Fruit fly (Drosophila melanogaster) whole organism, embryonic: ENCODE results near the gene BNIP3.

Source experiments
- CG10267 ChIP-seq: fragments of 200-800 bp; sonication (Bioruptor generic); optimal IDR thresholded peaks from 2 replicates; lab custom pipeline; 2018; ENCODE audit warnings: missing biosample characterization, mild to moderate bottlenecking, missing genetic modification characterization, moderate library complexity
- CG10366 ChIP-seq: fragments of 200-800 bp; sonication (Bioruptor generic); IDR thresholded peaks from 2 replicates; pipeline ENCODE4 v1.3.6; 2022; ENCODE audit warnings: missing biosample characterization, missing genetic modification characterization
- CG11695 ChIP-seq: fragments of 200-800 bp; sonication (Bioruptor generic); IDR thresholded peaks from 3 replicates; pipeline ENCODE4 v1.3.6; 2022; ENCODE audit warnings: missing biosample characterization, missing genetic modification characterization
- CG12155 ChIP-seq: fragments of 200-800 bp; sonication (Bioruptor generic); optimal IDR thresholded peaks from 3 replicates; lab custom pipeline; 2016; ENCODE audit warnings: missing biosample characterization, missing genetic modification characterization
- CG12744 ChIP-seq: fragments of 200-800 bp; sonication (Bioruptor generic); optimal IDR thresholded peaks from 2 replicates; lab custom pipeline; 2016; ENCODE audit warnings: missing biosample characterization, missing genetic modification characterization
- CG12942 ChIP-seq: fragments of 200-800 bp; sonication (Bioruptor generic); optimal IDR thresholded peaks from 3 replicates; lab custom pipeline; 2016; ENCODE audit warnings: missing biosample characterization, missing genetic modification characterization
- CG13424 ChIP-seq: fragments of 200-800 bp; sonication (Bioruptor generic); optimal IDR thresholded peaks from 2 replicates; lab custom pipeline; 2019; ENCODE audit warnings: missing biosample characterization, mild to moderate bottlenecking, missing genetic modification characterization, moderate library complexity
- CG14441 ChIP-seq: fragments of 200-800 bp; sonication (Bioruptor generic); IDR thresholded peaks from 2 replicates; pipeline ENCODE4 v1.3.6; 2022; ENCODE audit warnings: missing biosample characterization, missing genetic modification characterization
- CG15601 ChIP-seq: fragments of 200-800 bp; sonication (Bioruptor generic); optimal IDR thresholded peaks from 3 replicates; lab custom pipeline; 2019; ENCODE audit warnings: missing biosample characterization, mild to moderate bottlenecking, missing genetic modification characterization, moderate library complexity
- CG2875 ChIP-seq: fragments of 200-800 bp; sonication (Bioruptor generic); optimal IDR thresholded peaks from 2 replicates; lab custom pipeline; 2017; ENCODE audit warnings: missing biosample characterization, mild to moderate bottlenecking, missing genetic modification characterization, missing genetic modification reagents
- CG32532 ChIP-seq: fragments of 200-800 bp; sonication (Bioruptor generic); IDR thresholded peaks from 2 replicates; pipeline ENCODE4 v1.3.6; 2022; ENCODE audit warnings: missing biosample characterization, missing genetic modification characterization
- CG32772 ChIP-seq: fragments of 200-800 bp; sonication (Bioruptor generic); IDR thresholded peaks from 2 replicates; pipeline ENCODE4 v1.3.6; 2022; ENCODE audit warnings: missing biosample characterization, missing genetic modification characterization
- CG33213 ChIP-seq: fragments of 200-800 bp; sonication (Bioruptor generic); optimal IDR thresholded peaks from 3 replicates; lab custom pipeline; 2016; ENCODE audit warnings: missing biosample characterization, missing genetic modification characterization
- CG34224 ChIP-seq: fragments of 200-800 bp; sonication (Bioruptor generic); IDR thresholded peaks from 3 replicates; pipeline ENCODE4 v1.3.6; 2022; ENCODE audit warnings: missing biosample characterization, missing genetic modification characterization; ENCODE audit not compliant: partially characterized antibody
- CG4730 ChIP-seq: fragments of 200-800 bp; sonication (Bioruptor generic); IDR thresholded peaks from 2 replicates; pipeline ENCODE4 v1.3.6; 2022; ENCODE audit warnings: missing biosample characterization, missing genetic modification characterization
- CG5245 ChIP-seq: fragments of 200-800 bp; sonication (Bioruptor generic); optimal IDR thresholded peaks from 3 replicates; lab custom pipeline; 2016; ENCODE audit warnings: missing biosample characterization, missing genetic modification characterization
- CG6175 ChIP-seq: fragments of 200-800 bp; sonication (Bioruptor generic); IDR thresholded peaks from 3 replicates; pipeline ENCODE4 v1.3.6; 2022; ENCODE audit warnings: missing biosample characterization, missing genetic modification characterization
- CG6272 ChIP-seq: fragments of 200-800 bp; sonication (Bioruptor generic); IDR thresholded peaks from 2 replicates; pipeline ENCODE4 v1.3.6; 2022; ENCODE audit warnings: missing biosample characterization, missing genetic modification characterization
- CG6791 ChIP-seq: fragments of 200-800 bp; sonication (Bioruptor generic); IDR thresholded peaks from 3 replicates; pipeline ENCODE4 v1.3.6; 2022; ENCODE audit warnings: missing biosample characterization, missing genetic modification characterization; ENCODE audit not compliant: partially characterized antibody
- CG7271 ChIP-seq: fragments of 200-800 bp; sonication (Bioruptor generic); optimal IDR thresholded peaks from 2 replicates; lab custom pipeline; 2018; ENCODE audit warnings: missing biosample characterization, mild to moderate bottlenecking, missing genetic modification characterization, moderate library complexity
- CG7786 ChIP-seq: fragments of 200-800 bp; sonication (Bioruptor generic); optimal IDR thresholded peaks from 2 replicates; lab custom pipeline; 2016; ENCODE audit warnings: missing biosample characterization, missing genetic modification characterization
- CG8924 ChIP-seq: fragments of 200-800 bp; optimal IDR thresholded peaks from 3 replicates; lab custom pipeline; 2019; ENCODE audit warnings: missing biosample characterization, mild to moderate bottlenecking, missing genetic modification characterization, moderate library complexity
- CG9727 ChIP-seq: fragments of 200-800 bp; sonication (Bioruptor generic); optimal IDR thresholded peaks from 3 replicates; lab custom pipeline; 2017; ENCODE audit warnings: missing biosample characterization, mild to moderate bottlenecking, missing genetic modification characterization
- Chrac-16 ChIP-seq: fragments of 200-800 bp; sonication (Bioruptor generic); optimal IDR thresholded peaks from 3 replicates; lab custom pipeline; 2016; ENCODE audit warnings: missing biosample characterization, missing genetic modification characterization
- Dek ChIP-seq: fragments of 200-800 bp; sonication (Bioruptor generic); optimal IDR thresholded peaks from 3 replicates; lab custom pipeline; 2019; ENCODE audit warnings: missing biosample characterization, mild to moderate bottlenecking, missing genetic modification characterization, moderate library complexity
- H15 ChIP-seq: fragments of 200-800 bp; sonication (Bioruptor generic); IDR thresholded peaks from 3 replicates; pipeline ENCODE4 v1.3.6; 2022; ENCODE audit warnings: missing biosample characterization, missing genetic modification characterization
- HLH3B ChIP-seq: fragments of 200-800 bp; sonication (Bioruptor generic); IDR thresholded peaks from 2 replicates; pipeline ENCODE4 v1.3.6; 2022; ENCODE audit warnings: missing biosample characterization, missing genetic modification characterization
- HmgD ChIP-seq: fragments of 200-800 bp; sonication (Bioruptor generic); optimal IDR thresholded peaks from 3 replicates; lab custom pipeline; 2016; ENCODE audit warnings: missing biosample characterization, missing genetic modification characterization
- Hmx ChIP-seq: fragments of 200-800 bp; sonication (Bioruptor generic); optimal IDR thresholded peaks from 2 replicates; lab custom pipeline; 2016; ENCODE audit warnings: missing biosample characterization, missing genetic modification characterization
- Hr3 ChIP-seq: fragments of 200-800 bp; sonication (Bioruptor generic); optimal IDR thresholded peaks from 3 replicates; lab custom pipeline; 2016; ENCODE audit warnings: missing biosample characterization, missing genetic modification characterization
- Hr51 ChIP-seq, 2 experiments: fragments of 200-800 bp; sonication (Bioruptor generic); optimal IDR thresholded peaks; 2 replicates in 1 of 2; 3 replicates in 1 of 2; lab custom pipeline; 2016 to 2018; ENCODE audit warnings: missing biosample characterization in 2 of 2, missing genetic modification characterization in 2 of 2, mild to moderate bottlenecking in 1 of 2, moderate library complexity in 1 of 2
- NC2α ChIP-seq: fragments of 200-800 bp; sonication (Bioruptor generic); optimal IDR thresholded peaks from 2 replicates; lab custom pipeline; 2016; ENCODE audit warnings: missing biosample characterization, missing genetic modification characterization
- Side ChIP-seq: fragments of 200-800 bp; sonication (Bioruptor generic); optimal IDR thresholded peaks from 2 replicates; lab custom pipeline; 2016; ENCODE audit warnings: missing biosample characterization, missing genetic modification characterization
- Sox100B ChIP-seq: fragments of 200-800 bp; sonication (Bioruptor generic); optimal IDR thresholded peaks from 3 replicates; lab custom pipeline; 2018; ENCODE audit warnings: missing biosample characterization, mild to moderate bottlenecking, missing genetic modification characterization
- Xbp1 ChIP-seq: fragments of 200-800 bp; sonication (Bioruptor generic); optimal IDR thresholded peaks from 3 replicates; lab custom pipeline; 2016; ENCODE audit warnings: missing biosample characterization, mild to moderate bottlenecking, missing genetic modification characterization
- ase ChIP-seq: fragments of 200-800 bp; sonication (Bioruptor generic); IDR thresholded peaks from 3 replicates; pipeline ENCODE4 v1.3.6; 2022; ENCODE audit warnings: missing biosample characterization, missing genetic modification characterization
- dmrt99B ChIP-seq: fragments of 200-800 bp; sonication (Bioruptor generic); optimal IDR thresholded peaks from 2 replicates; lab custom pipeline; 2018; ENCODE audit warnings: missing biosample characterization, mild to moderate bottlenecking, missing genetic modification characterization, moderate library complexity
- hbn ChIP-seq: fragments of 200-800 bp; sonication (Bioruptor generic); IDR thresholded peaks from 2 replicates; pipeline ENCODE4 v1.3.6; 2022; ENCODE audit warnings: missing biosample characterization, missing genetic modification characterization; ENCODE audit not compliant: partially characterized antibody
- insv ChIP-seq, 2 experiments: fragments of 200-800 bp; sonication (Bioruptor generic); optimal IDR thresholded peaks; 3 replicates each; lab custom pipeline; 2016 to 2018; ENCODE audit warnings: missing biosample characterization in 2 of 2, missing genetic modification characterization in 2 of 2
- lbe ChIP-seq: fragments of 200-800 bp; sonication (Bioruptor generic); optimal IDR thresholded peaks from 2 replicates; lab custom pipeline; 2016; ENCODE audit warnings: missing biosample characterization, mild to moderate bottlenecking, missing genetic modification characterization
- nmo ChIP-seq: fragments of 200-800 bp; sonication (Bioruptor generic); optimal IDR thresholded peaks from 2 replicates; lab custom pipeline; 2018; ENCODE audit warnings: missing biosample characterization, mild to moderate bottlenecking, missing genetic modification characterization, moderate library complexity
- pan ChIP-seq, 4 experiments: fragments of >200 bp in 3 of 4; fragments of 200-800 bp in 1 of 4; sonication (Bioruptor generic) in 1 of 4; optimal IDR thresholded peaks in 3 of 4; IDR thresholded peaks in 1 of 4; 2 replicates each; pipeline versions ENCODE4 v1.3.6 to Lab custom; 2017 to 2022; ENCODE audit warnings: missing biosample characterization in 2 of 4, missing genetic modification characterization in 2 of 4, mixed read lengths in 1 of 4
- ranshi ChIP-seq: fragments of 200-800 bp; sonication (Bioruptor generic); IDR thresholded peaks from 2 replicates; pipeline ENCODE4 v1.3.6; 2022; ENCODE audit warnings: missing biosample characterization, missing genetic modification characterization
- row ChIP-seq: fragments of 200-800 bp; sonication (Bioruptor generic); IDR thresholded peaks from 3 replicates; pipeline ENCODE4 v1.3.6; 2022; ENCODE audit warnings: missing biosample characterization, missing genetic modification characterization
- sc ChIP-seq, 3 experiments: fragments of >200 bp in 2 of 3; fragments of 200-800 bp in 1 of 3; sonication (Bioruptor generic) in 1 of 3; optimal IDR thresholded peaks; 2 replicates in 2 of 3; 3 replicates in 1 of 3; lab custom pipeline; 2017; ENCODE audit warnings: mild to moderate bottlenecking in 1 of 3, missing biosample characterization in 1 of 3, missing genetic modification characterization in 1 of 3, missing genetic modification reagents in 1 of 3
- seq ChIP-seq: fragments of 200-800 bp; sonication (Bioruptor generic); IDR thresholded peaks from 2 replicates; pipeline ENCODE4 v1.3.6; 2022; ENCODE audit warnings: missing biosample characterization, missing genetic modification characterization
- zfh1 ChIP-seq: fragments of 200-800 bp; sonication (Bioruptor generic); IDR thresholded peaks from 3 replicates; pipeline ENCODE4 v1.3.6; 2022; ENCODE audit warnings: missing biosample characterization, missing genetic modification characterization

The BNIP3 gene

DNA sequence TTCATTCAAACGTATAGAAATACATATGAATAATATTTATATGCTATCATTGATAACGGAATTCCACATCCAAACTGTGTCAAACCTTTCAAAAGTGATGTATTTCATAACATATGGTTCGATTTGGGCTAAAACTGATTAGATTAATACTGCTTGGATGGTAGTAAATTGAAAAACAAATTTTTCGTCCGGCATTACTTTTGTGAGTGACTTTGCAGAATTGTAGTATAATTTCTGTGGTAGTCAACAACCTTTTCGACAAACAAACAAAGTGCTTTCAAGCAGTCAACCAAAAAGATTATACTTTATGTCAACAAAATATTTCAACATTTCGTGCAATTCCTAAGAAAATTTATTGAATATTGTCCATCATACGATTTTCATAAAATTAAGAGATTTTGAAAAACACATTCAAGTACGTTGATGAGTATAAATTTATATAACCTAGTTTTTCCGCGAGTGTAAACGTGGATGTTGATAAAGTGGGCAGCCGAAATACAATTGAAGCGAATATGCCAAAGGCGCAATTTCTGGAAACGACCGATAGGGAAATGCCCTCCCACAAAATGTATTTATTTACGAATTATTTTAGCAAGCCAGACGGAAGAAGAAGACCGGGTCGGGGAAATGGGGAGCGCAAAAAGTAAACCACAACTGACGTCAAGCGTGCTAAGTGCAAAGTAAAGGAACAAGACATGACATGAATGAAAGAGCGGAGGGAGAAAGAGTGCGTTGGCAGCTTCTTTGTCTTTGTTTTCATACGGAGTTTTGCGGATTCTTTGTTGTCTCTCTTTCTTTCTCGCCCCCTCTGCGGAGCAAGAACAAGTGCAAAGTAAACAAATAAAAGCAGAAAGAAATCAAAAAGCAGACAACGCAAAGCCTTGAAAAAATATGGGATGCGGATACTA, 1.0 kb downstream of the BNIP3 start (continued):
- TF ChIP-seq CG12942 (no peak), CG10366 (peak; percentile 9; the same call in 1 of the 2 replicates), CG8924 (tag; lab: Kevin White, UChicago) (no peak), ranshi (GFP tag; lab: Robert Waterston, UW) (peak; percentile 57), CG6175 (GFP tag; lab: Robert Waterston, UW) (no peak), CG12155 (GFP tag; lab: Kevin White, UChicago) (peak; percentile 20), lbe (GFP tag; lab: Kevin White, UChicago) (peak; percentile 11), row (GFP tag; lab: Robert Waterston, UW) (peak; percentile 56), CG34224 (GFP tag; lab: Robert Waterston, UW) (no peak), nmo (no peak), NC2α (no peak), insv (GFP tag; optimal IDR thresholded peaks at IDR 0.05; lab: Kevin White, UChicago) (no peak), CG14441 (GFP tag; lab: Robert Waterston, UW) (no peak), HmgD (GFP tag; lab: Kevin White, UChicago) (no peak), CG13424 (peak; percentile 8), Hr51 (GFP tag; optimal IDR thresholded peaks at IDR 0.05; lab: Kevin White, UChicago) (peak; percentile 9 to 44), dmrt99B (peak; percentile 39), CG9727 (GFP tag; lab: Kevin White, UChicago) (peak; percentile 13), CG7271 (tag; lab: Kevin White, UChicago) (no peak), Xbp1 (GFP tag; lab: Kevin White, UChicago) (peak; percentile 25), sc (optimal IDR thresholded peaks at IDR 0.05; lab: Kevin White, UChicago) (no peak), sc (GFP tag; optimal IDR thresholded peaks at IDR 0.05; lab: Kevin White, UChicago) (no peak), CG6272 (no peak), zfh1 (GFP tag; lab: Robert Waterston, UW) (peak; percentile 31; the same call in 1 of the 3 replicates), Hr3 (GFP tag; lab: Kevin White, UChicago) (peak; percentile 6), CG2875 (GFP tag; lab: Kevin White, UChicago) (no peak), Dek (peak; percentile 42), CG4730 (GFP tag; lab: Robert Waterston, UW) (no peak), CG6791 (no peak), Hmx (no peak), ase (GFP tag; lab: Robert Waterston, UW) (no peak), CG7786 (GFP tag; lab: Kevin White, UChicago) (peak; percentile 51), HLH3B (GFP tag; lab: Robert Waterston, UW) (no peak), CG32532 (GFP tag; lab: Robert Waterston, UW) (peak; percentile 6; the same call in 1 of the 2 replicates), CG33213 (GFP tag; lab: Kevin White, UChicago) (no peak), Sox100B (GFP tag; lab: Kevin White, UChicago) (peak; percentile 10), Side (GFP tag; lab: Kevin White, UChicago) (peak; percentile 17), hbn (GFP tag; lab: Robert Waterston, UW) (no peak), CG10267 (tag; lab: Kevin White, UChicago) (peak; percentile 12), H15 (GFP tag; lab: Robert Waterston, UW) (0 out of 3 replicates have a peak, but pooled peaks have one; percentile 16), pan (optimal IDR thresholded peaks at IDR 0.05; lab: Kevin White, UChicago) (no peak), pan (GFP tag; optimal IDR thresholded peaks at IDR 0.05 in 1 of 2, IDR thresholded peaks at IDR 0.05 in 1 of 2) (peak in 1 of 2 experiments; percentile 62), seq (peak; percentile 19; the same call in 1 of the 2 replicates), CG5245 (no peak), Chrac-16 (peak; percentile 15), CG15601 (tag; lab: Kevin White, UChicago) (no peak), CG32772 (GFP tag; lab: Robert Waterston, UW) (no peak), CG12744 (GFP tag; lab: Kevin White, UChicago) (no peak), CG11695 (GFP tag; lab: Robert Waterston, UW) (peak; percentile 64; the same call in 2 of the 3 replicates)
